Fruit fly (Drosophila melanogaster) Kc167 (cell line): Measurements from ENCODE around the gene CG42536.

Source experiments
- Myc ChIP-seq: fragments of >200 bp; optimal IDR thresholded peaks from 2 replicates; lab custom pipeline; 2017; ENCODE audit warnings: missing external identifiers
- Sin3A ChIP-seq: fragments of >200 bp; optimal IDR thresholded peaks from 2 replicates; lab custom pipeline; 2018; ENCODE audit warnings: missing external identifiers
- h ChIP-seq: fragments of >200 bp; optimal IDR thresholded peaks from 3 replicates; lab custom pipeline; 2018; ENCODE audit warnings: missing external identifiers
- insv ChIP-seq: fragments of >200 bp; optimal IDR thresholded peaks from 3 replicates; lab custom pipeline; 2018; ENCODE audit warnings: missing external identifiers
- psq ChIP-seq: fragments of >200 bp; optimal IDR thresholded peaks from 2 replicates; lab custom pipeline; 2017; ENCODE audit warnings: missing external identifiers
- ttk ChIP-seq: sonication (Bioruptor generic); optimal IDR thresholded peaks from 2 replicates; lab custom pipeline; 2017; ENCODE audit warnings: missing external identifiers

CG42536 gene

dm6 chr3L:10599512-10599911 lies 30.4 kb downstream of the CG42536 start:
- TF ChIP-seq h (lab: Kevin White, UChicago) (no peak), ttk (lab: Kevin White, UChicago) (no peak), psq (lab: Kevin White, UChicago) (no peak), Myc (lab: Kevin White, UChicago) (no peak), insv (lab: Kevin White, UChicago) (no peak), Sin3A (lab: Kevin White, UChicago) (no peak)

dm6 chr3L:10584965-10585364 lies 44.9 kb downstream of the CG42536 start:
- no peak for TF ChIP-seq insv (lab: Kevin White, UChicago)
- no peak for TF ChIP-seq ttk (lab: Kevin White, UChicago)
- no peak for TF ChIP-seq h (lab: Kevin White, UChicago)
- no peak for TF ChIP-seq Sin3A (lab: Kevin White, UChicago)
- TF ChIP-seq Myc (lab: Kevin White, UChicago) = no peak
- TF ChIP-seq psq (lab: Kevin White, UChicago) = no peak

dm6 chr3L:10581688-10582288 lies 48.1 kb downstream of the CG42536 start:
- TF ChIP-seq insv (lab: Kevin White, UChicago) (no peak), ttk (lab: Kevin White, UChicago) (no peak)
